Fruit fly (Drosophila melanogaster) ovary, adult (tissue): Measurements from ENCODE around the gene TrpRS-m.
"Not testable (repeated sequence)": the region's sequence is repeated elsewhere in the genome, so short reads cannot be mapped to it uniquely, and the experiment has no call there.

Source experiments
- CG17801 ChIP-seq: fragments of 200-800 bp; optimal IDR thresholded peaks from 2 replicates; lab custom pipeline; 2019; ENCODE audit warnings: missing biosample characterization, mild to moderate bottlenecking, missing genetic modification characterization, moderate library complexity; ENCODE audit not compliant: partially characterized antibody

Gene TrpRS-m

dm6 chr3L:17846169-17846981, 3.2 kb upstream of the TrpRS-m start, which contains the start of the genes MED19 and CG7430:
MED19 (minus strand) TSS chr3L:17846501.
CG7430 (plus strand) TSS chr3L:17846916.
- peak; percentile 67 for TF ChIP-seq CG17801

DNA sequence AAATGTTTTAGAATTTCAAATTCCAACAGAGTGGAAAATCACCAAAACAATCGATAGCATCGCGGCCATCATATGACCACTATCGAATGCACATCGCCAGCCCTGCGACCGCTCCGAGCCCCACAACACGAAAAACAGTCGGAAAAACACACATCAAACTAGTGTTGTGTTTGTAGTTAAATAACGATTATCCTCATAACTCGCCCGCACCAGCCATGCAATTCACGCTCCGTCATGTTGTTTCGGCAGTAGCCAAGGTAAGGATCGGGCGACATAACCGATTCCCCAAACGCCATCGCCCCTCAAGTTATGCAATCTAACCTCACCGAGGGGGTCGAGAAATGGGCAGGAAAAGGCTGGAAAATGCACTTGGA, 2.6 kb upstream of the TrpRS-m start:
- TF ChIP-seq CG17801: peak; percentile 5

dm6 chr3L:17856655-17857479, 7.3 kb downstream of the TrpRS-m start, which contains the start of gene CG5535:
CG5535 (minus strand) TSS chr3L:17856794.
- peak; percentile 40 for TF ChIP-seq CG17801

dm6 chr3L:17858174-17858573, 8.6 kb downstream of the TrpRS-m start, which contains the start of gene CG34002:
CG34002 (plus strand) TSS chr3L:17858474.
- TF ChIP-seq CG17801: not testable (repeated sequence)

- TF ChIP-seq CG17801: peak; percentile 9
Measured at dm6 chr3L:17878781-17879360, 29.3 kb downstream of the TrpRS-m start, which contains the start of gene CG7408. CG7408 (plus strand) TSS chr3L:17879096.

DNA sequence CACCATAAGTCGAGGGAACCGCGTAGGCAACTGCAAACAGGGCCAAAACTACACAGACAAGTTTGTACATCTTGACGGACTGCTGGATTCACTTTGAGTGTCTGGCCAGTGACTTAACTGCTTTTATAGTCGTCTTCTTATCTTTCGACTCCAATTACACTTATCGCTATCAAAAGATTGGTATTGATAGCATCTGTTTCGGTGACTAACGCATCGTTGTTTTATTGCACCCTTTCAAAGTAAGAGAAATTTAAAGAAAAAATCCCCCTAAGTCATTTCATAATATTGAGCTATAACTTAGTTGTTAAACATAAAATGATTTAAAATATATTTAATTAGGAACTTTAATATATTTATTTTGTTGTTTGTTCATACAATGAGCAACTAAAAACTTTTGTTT, 34.7 kb downstream of the TrpRS-m start, which contains the start of gene CG5506:
CG5506 (minus strand) TSS at position 101 of the 400 bp plus-strand sequence.
- no peak for TF ChIP-seq CG17801

DNA sequence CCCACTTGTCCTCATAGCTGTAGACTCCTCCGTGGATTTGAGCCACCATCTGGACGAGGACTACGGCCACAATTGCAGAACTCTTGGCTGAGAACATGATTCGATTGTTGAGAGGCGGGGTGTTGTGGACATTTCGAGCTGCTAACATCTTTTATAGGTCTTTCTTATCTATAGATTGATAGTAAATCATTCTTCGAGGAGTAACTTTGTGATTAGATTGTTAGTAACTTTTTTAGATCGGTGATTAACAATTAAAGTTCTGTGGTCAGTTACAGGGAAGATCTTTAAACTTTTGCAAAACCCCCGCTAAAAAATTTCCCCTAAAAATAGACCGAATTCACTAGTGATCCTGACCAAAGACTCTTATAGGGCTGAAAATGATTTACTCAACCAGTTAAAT, 37.0 kb downstream of the TrpRS-m start, which contains the start of gene CG16775:
CG16775 (minus strand) TSS at position 101 of the 400 bp plus-strand sequence.
- no peak for TF ChIP-seq CG17801

- no peak for TF ChIP-seq CG17801
Measured at dm6 chr3L:17887393-17887792, 37.9 kb downstream of the TrpRS-m start, which contains the start of gene CG7402. CG7402 (plus strand) TSS chr3L:17887705.

dm6 chr3L:17893660-17894059, 44.1 kb downstream of the TrpRS-m start:
- TF ChIP-seq CG17801: no peak

DNA sequence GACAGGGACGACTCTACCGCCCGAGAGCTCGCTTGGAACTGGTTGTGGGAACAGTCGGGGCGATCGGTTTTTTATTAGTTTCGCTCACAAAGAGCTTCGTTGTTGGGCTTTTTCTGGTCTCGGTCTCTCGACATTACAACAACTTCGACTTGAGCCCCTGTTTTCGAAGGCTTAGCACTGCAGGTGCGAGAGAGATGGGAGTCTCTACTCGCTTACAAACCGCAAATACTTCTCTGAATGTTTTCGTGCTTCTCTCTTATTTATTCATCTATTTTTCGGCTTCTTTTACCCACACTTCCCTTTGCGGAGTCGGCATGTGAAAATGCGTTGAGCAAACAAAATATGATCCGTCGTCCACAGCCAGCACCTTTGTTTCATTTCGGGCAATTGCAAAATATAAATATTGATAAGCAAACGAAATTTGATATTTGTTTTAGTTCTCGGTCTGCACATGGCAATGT, 46.3 kb downstream of the TrpRS-m start, which contains the start of gene Tsp74F:
Tsp74F (minus strand) TSS at position 48 of the 461 bp plus-strand sequence.
- TF ChIP-seq CG17801: no peak

dm6 chr3L:17898606-17899005, 49.1 kb downstream of the TrpRS-m start:
- TF ChIP-seq CG17801: no peak
